Worm (Caenorhabditis elegans): ENCODE results near the gene npr-20.

DNA sequence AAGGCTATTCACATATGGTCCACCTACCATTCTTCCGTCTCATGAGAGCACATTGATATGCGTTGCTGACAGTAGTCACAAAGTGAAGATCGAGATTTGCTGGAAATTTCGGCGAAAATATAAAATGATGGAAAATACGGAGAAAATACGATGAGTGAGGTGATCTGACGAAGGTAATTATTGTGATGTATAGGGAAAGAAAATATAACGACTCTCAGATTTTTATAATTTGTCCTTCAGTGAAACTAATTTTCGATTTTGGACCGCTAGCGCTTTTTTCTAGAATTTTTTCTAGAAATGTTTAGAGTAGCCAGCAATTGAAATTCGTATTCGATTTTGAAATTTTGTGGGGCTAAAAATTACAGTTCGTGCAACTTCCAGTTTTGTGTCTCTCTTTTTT is 35.8 kb downstream of the npr-20 start, which contains the start of gene F46C5.2:
- TF ChIP-seq him-1 (tag; optimal IDR thresholded peaks at IDR 0.05) (no peak), W03F9.2 (tag; optimal IDR thresholded peaks at IDR 0.05) (no peak), dao-5 (tag; optimal IDR thresholded peaks at IDR 0.05) (no peak)
